Worm (Caenorhabditis elegans) whole organism, L3 larva: ENCODE measurements around the gene rga-4.

Experiments used
- ZK546.5 ChIP-seq: sonication (generic microtip); optimal IDR thresholded peaks from 2 replicates; lab custom pipeline; 2017; ENCODE audit warnings: missing biosample characterization, missing genetic modification characterization
- ceh-82 ChIP-seq: fragments of 150-350 bp; optimal IDR thresholded peaks from 2 replicates; lab custom pipeline; 2014; ENCODE audit warnings: missing biosample characterization, missing genetic modification characterization
- nhr-76 ChIP-seq: fragments of 150-350 bp; sonication (generic microtip); optimal IDR thresholded peaks from 5 replicates; lab custom pipeline; 2014; ENCODE audit warnings: missing biosample characterization, missing genetic modification characterization
- ztf-4 ChIP-seq: fragments of 150-350 bp; optimal IDR thresholded peaks from 2 replicates; lab custom pipeline; 2014; ENCODE audit warnings: missing biosample characterization, missing genetic modification characterization

ce11 chrV:1370914-1371313 lies 12.1 kb downstream of the rga-4 start, which contains the start of gene snt-3:
- TF ChIP-seq ZK546.5 (no peak), nhr-76 (tag; lab: Kevin White, UChicago) (no peak), ztf-4 (no peak), ceh-82 (no peak)
